Fruit fly (Drosophila melanogaster): ENCODE data around the gene CG45488.
A peak's percentile ranks its signal among the peaks of the same experiment; 100 is the strongest.

CG45488 gene

DNA sequence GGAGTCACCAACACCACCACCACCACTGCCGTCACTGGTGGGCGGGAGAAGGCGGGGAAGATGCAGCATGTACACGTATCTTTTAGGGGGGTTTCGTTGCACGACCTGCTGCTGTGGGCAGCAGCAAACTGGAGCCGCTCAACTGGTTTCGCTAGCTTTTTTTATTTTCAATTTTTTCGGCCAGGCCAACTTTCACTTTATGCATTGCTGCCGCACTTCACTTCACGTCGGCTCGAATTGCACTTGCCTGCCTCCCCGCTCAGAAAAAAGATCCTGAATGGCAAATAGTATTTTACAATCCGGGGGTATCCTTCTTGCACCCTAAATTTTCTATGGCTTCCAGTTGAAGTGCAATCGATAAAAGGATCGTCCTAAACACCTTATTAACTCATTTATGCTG, 20.3 kb downstream of the CG45488 start:
- TF ChIP-seq pan (optimal IDR thresholded peaks at IDR 0.05) (no peak), CG8478 (optimal IDR thresholded peaks at IDR 0.05) (no peak), Dll (optimal IDR thresholded peaks at IDR 0.05) (no peak), usp (GFP tag; optimal IDR thresholded peaks at IDR 0.05) (no peak), EcR (GFP tag; optimal IDR thresholded peaks at IDR 0.05) (no peak), psq (optimal IDR thresholded peaks at IDR 0.05) (no peak)

DNA sequence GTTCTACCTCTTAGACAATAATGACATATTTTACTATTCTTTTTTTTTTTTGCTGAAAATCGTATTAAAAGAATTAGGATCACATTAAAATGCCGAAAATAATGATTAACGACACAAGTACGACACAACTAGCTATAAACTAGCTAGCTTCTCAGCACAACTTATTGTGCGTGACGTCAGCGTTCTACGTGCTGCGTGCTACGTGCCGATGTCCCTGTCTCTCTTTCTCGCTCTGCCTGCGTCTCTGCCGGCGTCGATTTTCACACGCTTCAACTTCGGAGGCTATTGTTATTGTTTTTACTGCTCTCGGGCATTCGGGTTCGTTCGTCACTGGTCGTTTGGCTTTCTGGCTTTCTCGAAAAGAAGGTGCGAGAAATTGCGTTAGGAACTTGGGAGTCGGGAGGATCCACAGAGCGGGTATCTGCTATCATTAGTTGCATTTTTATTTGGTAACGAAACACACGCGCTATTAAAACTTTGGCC, 22.2 kb downstream of the CG45488 start:
- no peak for TF ChIP-seq CG8478 (optimal IDR thresholded peaks at IDR 0.05)
- TF ChIP-seq Dll (optimal IDR thresholded peaks at IDR 0.05), result no peak
- TF ChIP-seq usp (GFP tag; optimal IDR thresholded peaks at IDR 0.05), result no peak
- no peak for TF ChIP-seq psq (optimal IDR thresholded peaks at IDR 0.05)
- no peak for TF ChIP-seq EcR (GFP tag; optimal IDR thresholded peaks at IDR 0.05)
- TF ChIP-seq pan (optimal IDR thresholded peaks at IDR 0.05), result no peak

- TF ChIP-seq usp (GFP tag; optimal IDR thresholded peaks at IDR 0.05) (no peak), Dll (optimal IDR thresholded peaks at IDR 0.05) (no peak), pan (optimal IDR thresholded peaks at IDR 0.05) (no peak), EcR (GFP tag; optimal IDR thresholded peaks at IDR 0.05) (no peak), psq (optimal IDR thresholded peaks at IDR 0.05) (no peak), CG8478 (optimal IDR thresholded peaks at IDR 0.05) (no peak)
Observed at dm6 chrX:19897328-19897990, 22.8 kb downstream of the CG45488 start.

- no peak for TF ChIP-seq CG8478 (optimal IDR thresholded peaks at IDR 0.05)
- TF ChIP-seq usp (GFP tag; optimal IDR thresholded peaks at IDR 0.05), result no peak
- TF ChIP-seq pan (optimal IDR thresholded peaks at IDR 0.05), result no peak
- TF ChIP-seq EcR (GFP tag; optimal IDR thresholded peaks at IDR 0.05), result no peak
Observed at dm6 chrX:19892070-19892469, 28.2 kb downstream of the CG45488 start.

dm6 chrX:19890010-19890665, 30.1 kb downstream of the CG45488 start, which contains the start of gene amn:
Gene amn (minus strand): TSS chrX:19890060.
- TF ChIP-seq EcR (GFP tag; optimal IDR thresholded peaks at IDR 0.05) (no peak), CG8478 (optimal IDR thresholded peaks at IDR 0.05) (no peak), Dll (optimal IDR thresholded peaks at IDR 0.05) (no peak), pan (optimal IDR thresholded peaks at IDR 0.05) (no peak), usp (GFP tag; optimal IDR thresholded peaks at IDR 0.05) (no peak), psq (optimal IDR thresholded peaks at IDR 0.05) (no peak)

DNA sequence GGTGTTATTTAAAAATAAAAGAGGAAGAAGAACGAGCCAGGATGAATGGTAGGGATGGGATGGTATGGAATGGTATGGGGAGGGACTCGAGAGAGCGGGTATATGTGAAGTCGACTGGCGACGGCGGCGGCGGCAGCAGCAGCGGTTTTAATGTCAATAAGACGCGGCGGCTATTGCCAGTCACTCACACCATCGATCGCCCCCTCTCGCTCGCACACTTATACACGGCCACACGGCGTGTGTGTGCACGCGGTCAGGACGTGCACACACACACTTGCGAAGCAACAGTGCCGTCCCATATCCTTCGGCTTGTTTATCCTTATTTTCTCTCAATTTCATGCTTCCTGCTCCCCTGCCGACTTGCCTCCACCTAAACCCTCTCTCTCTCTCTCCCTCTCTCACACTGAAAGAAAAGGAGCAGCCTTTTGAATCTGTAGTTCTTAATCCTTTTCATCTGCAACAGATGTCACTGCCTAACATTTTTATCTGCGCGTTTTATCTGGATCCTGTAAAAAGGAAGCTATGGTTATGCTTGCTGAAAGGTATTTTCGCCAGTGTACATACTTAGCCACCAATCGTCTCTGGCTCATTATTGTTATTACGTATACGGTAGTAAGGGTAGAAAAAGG, 31.0 kb downstream of the CG45488 start:
- TF ChIP-seq Dll (optimal IDR thresholded peaks at IDR 0.05) (no peak), pan (optimal IDR thresholded peaks at IDR 0.05) (no peak), psq (optimal IDR thresholded peaks at IDR 0.05) (no peak), usp (GFP tag; optimal IDR thresholded peaks at IDR 0.05) (no peak), CG8478 (optimal IDR thresholded peaks at IDR 0.05) (no peak), EcR (GFP tag; optimal IDR thresholded peaks at IDR 0.05) (no peak)

dm6 chrX:19886936-19887934, 33.0 kb downstream of the CG45488 start:
- TF ChIP-seq psq (optimal IDR thresholded peaks at IDR 0.05) (no peak), usp (GFP tag; optimal IDR thresholded peaks at IDR 0.05) (no peak), Dll (optimal IDR thresholded peaks at IDR 0.05) (peak; percentile 88), pan (optimal IDR thresholded peaks at IDR 0.05) (no peak), CG8478 (optimal IDR thresholded peaks at IDR 0.05) (peak; percentile 45), EcR (GFP tag; optimal IDR thresholded peaks at IDR 0.05) (no peak)

dm6 chrX:19886515-19886914, 33.7 kb downstream of the CG45488 start:
- no peak for TF ChIP-seq usp (GFP tag; optimal IDR thresholded peaks at IDR 0.05)
- TF ChIP-seq EcR (GFP tag; optimal IDR thresholded peaks at IDR 0.05), result no peak
- no peak for TF ChIP-seq psq (optimal IDR thresholded peaks at IDR 0.05)
- no peak for TF ChIP-seq CG8478 (optimal IDR thresholded peaks at IDR 0.05)
- TF ChIP-seq Dll (optimal IDR thresholded peaks at IDR 0.05), result no peak
- no peak for TF ChIP-seq pan (optimal IDR thresholded peaks at IDR 0.05)

- TF ChIP-seq usp (GFP tag; optimal IDR thresholded peaks at IDR 0.05) (no peak), CG8478 (optimal IDR thresholded peaks at IDR 0.05) (no peak), Dll (optimal IDR thresholded peaks at IDR 0.05) (no peak), psq (optimal IDR thresholded peaks at IDR 0.05) (no peak), EcR (GFP tag; optimal IDR thresholded peaks at IDR 0.05) (no peak), pan (optimal IDR thresholded peaks at IDR 0.05) (no peak)
Observed at dm6 chrX:19884204-19884603, 36.0 kb downstream of the CG45488 start.

DNA sequence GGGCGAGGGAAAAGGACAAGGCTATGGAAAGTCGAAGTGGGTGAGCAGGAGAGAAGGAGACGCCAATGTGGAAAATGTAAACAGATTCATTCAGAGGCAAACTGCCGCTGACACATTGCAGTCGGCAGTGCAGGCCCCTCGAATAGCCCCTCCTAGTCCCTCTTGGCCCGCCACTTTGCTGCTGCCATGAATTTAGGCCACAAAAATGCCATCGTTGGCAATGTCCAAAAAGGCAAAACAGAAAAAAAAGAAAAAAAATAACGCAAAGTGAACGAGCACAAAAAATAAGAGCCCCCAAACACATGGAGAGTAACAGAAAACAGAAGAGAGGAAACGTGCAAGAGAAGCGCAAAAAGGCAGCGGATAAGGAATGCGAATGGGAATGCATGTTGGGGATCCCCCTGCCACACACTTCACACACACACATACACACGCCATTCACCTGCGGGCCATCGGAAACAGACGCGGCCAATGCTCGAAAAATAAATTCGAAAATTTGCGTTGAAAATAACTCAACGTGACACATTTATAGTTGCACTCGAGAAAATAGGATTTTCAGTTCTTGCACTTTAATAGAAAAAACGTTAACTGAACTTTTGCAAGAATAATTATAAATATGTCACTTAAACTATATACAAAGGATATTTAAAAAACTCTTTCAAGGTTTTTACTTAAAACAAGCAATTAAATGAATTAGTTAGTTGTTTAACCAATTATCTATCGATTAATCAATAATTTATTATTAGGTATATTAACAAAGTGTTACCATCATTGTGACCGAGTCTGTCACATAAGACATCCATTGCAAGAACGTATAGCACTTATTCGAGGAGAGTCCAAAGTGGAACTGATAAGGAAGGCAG, 41.7 kb downstream of the CG45488 start:
- TF ChIP-seq usp (GFP tag; optimal IDR thresholded peaks at IDR 0.05) (no peak), Dll (optimal IDR thresholded peaks at IDR 0.05) (no peak), pan (optimal IDR thresholded peaks at IDR 0.05) (no peak), EcR (GFP tag; optimal IDR thresholded peaks at IDR 0.05) (no peak), psq (optimal IDR thresholded peaks at IDR 0.05) (no peak), CG8478 (optimal IDR thresholded peaks at IDR 0.05) (no peak)
